Worm (Caenorhabditis elegans) whole organism, mixed stage, embryonic: ENCODE results near the gene W06B4.1.

Source experiments
- ces-1 ChIP-seq: fragments of 150-350 bp; optimal IDR thresholded peaks from 2 replicates; lab custom pipeline; 2014; ENCODE audit warnings: missing biosample characterization, missing genetic modification reagents, missing genetic modification characterization
- elt-1 ChIP-seq: sonication (generic microtip); optimal IDR thresholded peaks from 2 replicates; lab custom pipeline; 2017; ENCODE audit warnings: missing genetic modification characterization, mild to moderate bottlenecking, missing compliant biosample characterization, antibody characterized with exemption, moderate library complexity, borderline replicate concordance; ENCODE audit not compliant: insufficient read depth
- lin-32 ChIP-seq: fragments of 200-800 bp; sonication (Bioruptor generic); optimal IDR thresholded peaks from 2 replicates; lab custom pipeline; 2018; ENCODE audit warnings: mild to moderate bottlenecking, missing genetic modification characterization, missing compliant biosample characterization
- lsy-2 ChIP-seq: fragments of 150-350 bp; optimal IDR thresholded peaks from 2 replicates; lab custom pipeline; 2014; ENCODE audit warnings: missing biosample characterization, missing genetic modification characterization
- nhr-237 ChIP-seq: fragments of 150-350 bp; optimal IDR thresholded peaks from 2 replicates; lab custom pipeline; 2014; ENCODE audit warnings: missing biosample characterization, missing genetic modification characterization
- nhr-28 ChIP-seq: fragments of 150-350 bp; optimal IDR thresholded peaks from 2 replicates; lab custom pipeline; 2014; ENCODE audit warnings: missing biosample characterization, missing genetic modification characterization
- pha-4 ChIP-seq: fragments of 150-350 bp; optimal IDR thresholded peaks from 2 replicates; lab custom pipeline; 2018; ENCODE audit warnings: missing biosample characterization, missing genetic modification reagents, missing genetic modification characterization
- unc-62 ChIP-seq: fragments of 150-350 bp; optimal IDR thresholded peaks from 2 replicates; lab custom pipeline; 2014; ENCODE audit warnings: missing biosample characterization, missing genetic modification reagents, missing genetic modification characterization
- ztf-11 ChIP-seq: fragments of 150-350 bp; optimal IDR thresholded peaks from 2 replicates; lab custom pipeline; 2014; ENCODE audit warnings: missing biosample characterization, missing genetic modification characterization

ce11 chrII:4454823-4455222 lies 16.6 kb upstream of the W06B4.1 start:
- TF ChIP-seq ces-1 = no peak
- TF ChIP-seq nhr-28 = no peak
- no peak for TF ChIP-seq ztf-11 (tag; lab: Kevin White, UChicago)
- TF ChIP-seq pha-4 (tag; lab: Kevin White, UChicago) = no peak
- TF ChIP-seq unc-62 (GFP tag; lab: Kevin White, UChicago) = no peak
- TF ChIP-seq elt-1 = no peak
- no peak for TF ChIP-seq nhr-237 (tag; lab: Kevin White, UChicago)
- TF ChIP-seq lsy-2 (tag; lab: Kevin White, UChicago) = no peak
- TF ChIP-seq lin-32 (GFP tag; lab: Kevin White, UChicago) = no peak
